Fruit fly (Drosophila melanogaster): ENCODE data around the gene CG5056.

DNA sequence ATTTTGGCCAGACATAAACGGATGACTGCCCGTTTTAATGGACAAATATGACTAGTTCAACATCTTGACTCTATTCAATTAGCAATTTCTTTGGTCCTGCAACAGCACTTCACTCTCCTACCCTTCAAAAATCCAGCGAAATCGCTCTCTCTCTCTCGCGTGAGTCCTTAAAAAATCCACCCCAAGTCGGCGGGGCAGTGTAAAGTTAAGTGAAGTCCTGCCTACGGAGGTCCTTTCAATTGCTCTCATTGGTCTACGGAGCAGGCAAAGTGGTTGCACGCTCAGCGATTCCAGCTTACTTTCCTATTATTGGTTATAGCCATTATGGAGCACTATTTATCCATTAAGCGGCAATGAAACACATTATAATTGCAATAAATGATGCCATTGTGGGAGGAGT is 12.6 kb upstream of the CG5056 start, which contains the start of gene CG34367:
- TF ChIP-seq CTCF (optimal IDR thresholded peaks at IDR 0.05): no peak
- no peak for TF ChIP-seq CG8478 (optimal IDR thresholded peaks at IDR 0.05)
